Worm (Caenorhabditis elegans) whole organism, L3 larva: ENCODE data around the gene str-83.

Source experiments
- R02D3.7 ChIP-seq: fragments of 150-350 bp; optimal IDR thresholded peaks from 2 replicates; lab custom pipeline; 2014; ENCODE audit warnings: missing biosample characterization, missing genetic modification characterization
- ZK546.5 ChIP-seq: sonication (generic microtip); optimal IDR thresholded peaks from 2 replicates; lab custom pipeline; 2017; ENCODE audit warnings: missing biosample characterization, missing genetic modification characterization
- aly-2 ChIP-seq: fragments of 150-350 bp; optimal IDR thresholded peaks from 2 replicates; lab custom pipeline; 2014; ENCODE audit warnings: missing biosample characterization, missing genetic modification characterization
- ama-1 ChIP-seq: fragments of 150-350 bp; optimal IDR thresholded peaks from 2 replicates; lab custom pipeline; 2018
- ceh-16 ChIP-seq: sonication (generic microtip); optimal IDR thresholded peaks from 2 replicates; lab custom pipeline; 2017; ENCODE audit warnings: missing biosample characterization, missing genetic modification characterization
- ceh-28 ChIP-seq: fragments of 150-350 bp; optimal IDR thresholded peaks from 2 replicates; lab custom pipeline; 2014; ENCODE audit warnings: missing biosample characterization, missing genetic modification reagents, missing genetic modification characterization
- ceh-82 ChIP-seq: fragments of 150-350 bp; optimal IDR thresholded peaks from 2 replicates; lab custom pipeline; 2014; ENCODE audit warnings: missing biosample characterization, missing genetic modification characterization
- egl-27 ChIP-seq: sonication (generic microtip); optimal IDR thresholded peaks from 4 replicates; lab custom pipeline; 2017; ENCODE audit warnings: missing biosample characterization, missing genetic modification reagents, missing genetic modification characterization
- egl-5 ChIP-seq: fragments of 150-350 bp; optimal IDR thresholded peaks from 2 replicates; lab custom pipeline; 2017; ENCODE audit warnings: missing biosample characterization, missing genetic modification reagents, missing genetic modification characterization, inconsistent platforms
- elt-1 ChIP-seq: fragments of 150-350 bp; optimal IDR thresholded peaks from 2 replicates; lab custom pipeline; 2014; ENCODE audit warnings: missing biosample characterization, missing genetic modification characterization
- elt-2 ChIP-seq: sonication (generic microtip); optimal IDR thresholded peaks from 2 replicates; lab custom pipeline; 2016; ENCODE audit warnings: missing genetic modification reagents, mild to moderate bottlenecking, missing genetic modification characterization, missing compliant biosample characterization
- elt-3 ChIP-seq, 3 experiments: fragments of 150-350 bp in 1 of 3; sonication (generic microtip) in 2 of 3; optimal IDR thresholded peaks; 2 replicates in 2 of 3; 4 replicates in 1 of 3; lab custom pipeline; 2014 to 2017; ENCODE audit warnings: missing biosample characterization in 3 of 3, missing genetic modification characterization in 3 of 3
- fkh-10 ChIP-seq: sonication (generic microtip); optimal IDR thresholded peaks from 2 replicates; lab custom pipeline; 2017; ENCODE audit warnings: missing biosample characterization, missing genetic modification reagents, missing genetic modification characterization
- fkh-2 ChIP-seq: fragments of 150-350 bp; optimal IDR thresholded peaks from 2 replicates; lab custom pipeline; 2014; ENCODE audit warnings: missing biosample characterization, missing genetic modification reagents, missing genetic modification characterization
- fos-1 ChIP-seq: fragments of 150-350 bp; optimal IDR thresholded peaks from 2 replicates; lab custom pipeline; 2014; ENCODE audit warnings: missing biosample characterization, missing genetic modification characterization
- jun-1 ChIP-seq: fragments of 150-350 bp; optimal IDR thresholded peaks from 2 replicates; lab custom pipeline; 2014; ENCODE audit warnings: missing biosample characterization, missing genetic modification reagents, missing genetic modification characterization
- lin-15B ChIP-seq: fragments of 150-350 bp; optimal IDR thresholded peaks from 2 replicates; lab custom pipeline; 2014; ENCODE audit warnings: missing biosample characterization, missing genetic modification characterization
- lin-39 ChIP-seq: fragments of 150-350 bp; optimal IDR thresholded peaks from 2 replicates; lab custom pipeline; 2018; ENCODE audit warnings: missing biosample characterization, missing genetic modification reagents, missing genetic modification characterization
- lsy-12 ChIP-seq: sonication (generic microtip); optimal IDR thresholded peaks from 2 replicates; lab custom pipeline; 2016; ENCODE audit warnings: mild to moderate bottlenecking, missing genetic modification characterization, missing compliant biosample characterization
- mdl-1 ChIP-seq: fragments of 150-350 bp; optimal IDR thresholded peaks from 2 replicates; lab custom pipeline; 2014; ENCODE audit warnings: missing biosample characterization, missing genetic modification characterization
- mml-1 ChIP-seq: fragments of 150-350 bp; sonication (generic microtip); optimal IDR thresholded peaks from 3 replicates; lab custom pipeline; 2014; ENCODE audit warnings: missing biosample characterization, missing genetic modification characterization
- nfya-1 ChIP-seq: sonication (generic microtip); optimal IDR thresholded peaks from 2 replicates; lab custom pipeline; 2017; ENCODE audit warnings: missing genetic modification characterization, mild to moderate bottlenecking, missing compliant biosample characterization, antibody characterized with exemption, moderate library complexity; ENCODE audit not compliant: insufficient read depth
- nhr-11 ChIP-seq: fragments of 150-350 bp; optimal IDR thresholded peaks from 2 replicates; lab custom pipeline; 2014; ENCODE audit warnings: missing biosample characterization, missing genetic modification characterization
- nhr-12 ChIP-seq: fragments of 150-350 bp; optimal IDR thresholded peaks from 2 replicates; lab custom pipeline; 2014; ENCODE audit warnings: missing biosample characterization, missing genetic modification characterization
- nhr-23 ChIP-seq: fragments of 150-350 bp; optimal IDR thresholded peaks from 2 replicates; lab custom pipeline; 2014; ENCODE audit warnings: missing biosample characterization, missing genetic modification reagents, missing genetic modification characterization
- nhr-237 ChIP-seq: fragments of 150-350 bp; optimal IDR thresholded peaks from 2 replicates; lab custom pipeline; 2014; ENCODE audit warnings: missing biosample characterization, missing genetic modification characterization
- nhr-25 ChIP-seq: sonication (generic microtip); optimal IDR thresholded peaks from 2 replicates; lab custom pipeline; 2017; ENCODE audit warnings: missing biosample characterization, missing genetic modification characterization
- nhr-28 ChIP-seq: fragments of 150-350 bp; optimal IDR thresholded peaks from 2 replicates; lab custom pipeline; 2014; ENCODE audit warnings: missing biosample characterization, missing genetic modification characterization
- nhr-43 ChIP-seq: sonication (generic microtip); optimal IDR thresholded peaks from 2 replicates; lab custom pipeline; 2016; ENCODE audit warnings: mild to moderate bottlenecking, missing genetic modification characterization, missing compliant biosample characterization; ENCODE audit not compliant: poor library complexity, severe bottlenecking
- nhr-77 ChIP-seq: fragments of 150-350 bp; optimal IDR thresholded peaks from 2 replicates; lab custom pipeline; 2014; ENCODE audit warnings: missing biosample characterization, missing genetic modification characterization
- pqm-1 ChIP-seq: fragments of 150-350 bp; optimal IDR thresholded peaks from 2 replicates; lab custom pipeline; 2017; ENCODE audit warnings: missing biosample characterization, missing genetic modification characterization, inconsistent platforms
- skn-1 ChIP-seq: fragments of 150-350 bp; optimal IDR thresholded peaks from 2 replicates; lab custom pipeline; 2014; ENCODE audit warnings: missing biosample characterization, missing genetic modification characterization
- unc-39 ChIP-seq: sonication (generic microtip); optimal IDR thresholded peaks from 4 replicates; lab custom pipeline; 2017; ENCODE audit warnings: missing biosample characterization, missing genetic modification characterization
- unc-62 ChIP-seq: fragments of 150-350 bp; sonication (generic microtip); optimal IDR thresholded peaks from 4 replicates; lab custom pipeline; 2014; ENCODE audit warnings: missing biosample characterization, missing genetic modification reagents, missing genetic modification characterization
- zag-1 ChIP-seq: fragments of 150-350 bp; optimal IDR thresholded peaks from 2 replicates; lab custom pipeline; 2014; ENCODE audit warnings: missing biosample characterization, missing genetic modification characterization
- ztf-11 ChIP-seq: fragments of 150-350 bp; optimal IDR thresholded peaks from 2 replicates; lab custom pipeline; 2014; ENCODE audit warnings: missing biosample characterization, missing genetic modification characterization

str-83 gene

ce11 chrV:3938789-3939188 is 38.3 kb upstream of the str-83 start, which contains the start of gene cyp-35B1:
Gene cyp-35B1 (plus strand): TSS chrV:3939032.
- TF ChIP-seq ceh-28 (tag; lab: Kevin White, UChicago) (peak; percentile 19), elt-2 (tag; lab: Kevin White, UChicago) (no peak), ceh-82 (tag; lab: Kevin White, UChicago) (no peak)

DNA sequence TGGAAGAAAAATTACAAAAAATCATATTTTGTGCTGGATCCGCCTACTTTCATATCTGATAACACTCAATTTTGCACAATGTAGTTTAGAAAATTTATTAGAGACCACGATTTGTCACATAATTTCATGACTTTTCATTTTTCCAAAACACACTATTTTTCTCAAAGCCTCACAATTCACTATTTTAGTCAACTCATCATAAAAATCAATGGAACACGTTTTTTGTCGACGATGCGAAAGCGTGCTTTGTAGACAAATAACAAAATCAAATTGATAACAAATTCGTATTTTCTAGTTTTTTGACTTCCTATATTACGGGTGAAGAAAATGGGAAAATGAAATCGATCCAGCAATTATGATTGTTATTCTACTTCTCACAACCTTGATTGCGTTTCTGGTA is 35.2 kb upstream of the str-83 start, which contains the start of gene cyp-35B2:
TSS of gene cyp-35B2 (plus strand) at position 301 of the 400 bp plus-strand sequence.
- TF ChIP-seq lin-39 (tag; lab: Kevin White, UChicago) (no peak), mdl-1 (tag; lab: Kevin White, UChicago) (no peak), unc-62 (no peak), elt-1 (tag; lab: Kevin White, UChicago) (no peak), fkh-2 (tag; lab: Kevin White, UChicago) (no peak), lin-15B (no peak), elt-3 (tag; optimal IDR thresholded peaks at IDR 0.05; lab: Kevin White, UChicago) (no peak), nhr-237 (tag; lab: Kevin White, UChicago) (no peak), aly-2 (tag; lab: Kevin White, UChicago) (no peak), unc-39 (tag; lab: Kevin White, UChicago) (no peak), nhr-77 (no peak), egl-5 (no peak), ztf-11 (no peak), nhr-28 (no peak)
- TF ChIP-seq, all 47 proteins: peak for 0

DNA sequence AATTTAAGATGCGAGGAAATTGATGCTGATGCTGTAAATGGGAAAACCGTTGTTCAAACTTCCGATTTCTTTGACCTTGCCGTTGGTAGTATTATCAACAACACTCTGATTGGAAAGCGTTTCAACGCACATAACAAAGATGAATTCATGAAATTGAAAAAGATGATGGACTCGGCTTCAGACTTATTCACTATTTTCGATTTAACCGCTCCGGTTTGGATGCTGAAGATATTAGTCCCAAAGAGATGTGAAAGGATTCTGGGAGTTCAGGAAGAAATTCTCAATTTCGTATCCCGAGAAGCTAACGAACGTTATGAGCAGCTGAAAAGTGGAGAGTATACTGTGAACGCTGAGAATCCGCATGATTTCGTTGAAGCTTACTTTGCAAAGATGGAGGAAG is 33.7 kb upstream of the str-83 start:
- TF ChIP-seq ztf-11 (no peak), nhr-12 (no peak), nhr-77 (no peak), fkh-2 (tag; lab: Kevin White, UChicago) (no peak), egl-5 (no peak), ceh-82 (tag; lab: Kevin White, UChicago) (no peak)

- no peak for TF ChIP-seq unc-62
- no peak for TF ChIP-seq skn-1 (tag; lab: Kevin White, UChicago)
- TF ChIP-seq nhr-43 = no peak
- TF ChIP-seq lin-15B = no peak
- TF ChIP-seq fkh-2 (tag; lab: Kevin White, UChicago) = no peak
- TF ChIP-seq R02D3.7 = no peak
- TF ChIP-seq ceh-28 (tag; lab: Kevin White, UChicago) = no peak
- TF ChIP-seq elt-1 (tag; lab: Kevin White, UChicago) = no peak
- no peak for TF ChIP-seq nhr-237 (tag; lab: Kevin White, UChicago)
- TF ChIP-seq egl-27 = no peak
Observed at ce11 chrV:3945053-3945452, 32.0 kb upstream of the str-83 start, which contains the start of gene cyp-35B3. Gene cyp-35B3 (plus strand): TSS chrV:3945353.

DNA sequence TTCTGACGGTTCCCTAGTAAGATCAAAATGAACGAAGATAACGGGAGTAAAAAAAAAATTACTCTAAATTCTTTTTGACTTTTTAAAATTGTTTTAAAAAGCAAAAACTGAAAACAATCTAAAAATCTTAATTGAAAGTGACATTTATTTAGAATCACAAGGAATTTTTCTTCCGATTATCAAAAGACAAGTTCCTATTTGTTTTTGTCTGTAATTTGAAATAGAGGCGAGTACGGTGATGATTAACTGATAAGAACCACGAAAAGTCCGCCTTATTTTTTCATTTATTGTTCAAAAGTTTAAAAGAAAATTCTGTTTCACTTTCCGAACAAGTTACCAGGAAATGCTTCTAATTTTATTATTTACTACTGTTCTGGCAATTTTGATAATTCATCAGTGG is 27.3 kb upstream of the str-83 start, which contains the start of gene dach-1:
TSS of gene dach-1 (plus strand) at position 301 of the 400 bp plus-strand sequence.
- TF ChIP-seq nfya-1 (tag; lab: Kevin White, UChicago) (no peak), skn-1 (tag; lab: Kevin White, UChicago) (no peak), pqm-1 (tag; lab: Kevin White, UChicago) (no peak), ama-1 (lab: Kevin White, UChicago) (no peak), lsy-12 (no peak), unc-62 (no peak), fkh-10 (no peak), egl-27 (no peak), nhr-28 (no peak), egl-5 (no peak), ZK546.5 (no peak), lin-39 (tag; lab: Kevin White, UChicago) (no peak)
- TF ChIP-seq, all 47 proteins: peak for 0

ce11 chrV:3953739-3954138 is 23.3 kb upstream of the str-83 start, which contains the start of gene str-247:
Gene str-247 (plus strand): TSS chrV:3954039.
- TF ChIP-seq mml-1 (no peak), fkh-2 (tag; lab: Kevin White, UChicago) (no peak), nhr-11 (tag; lab: Kevin White, UChicago) (no peak), nhr-25 (tag; lab: Kevin White, UChicago) (no peak), nfya-1 (tag; lab: Kevin White, UChicago) (no peak), ztf-11 (no peak), nhr-12 (no peak), fos-1 (tag; lab: Kevin White, UChicago) (no peak), nhr-237 (tag; lab: Kevin White, UChicago) (no peak), lsy-12 (no peak), ZK546.5 (no peak), ceh-16 (no peak), jun-1 (tag; lab: Kevin White, UChicago) (no peak), nhr-23 (no peak), zag-1 (tag; lab: Kevin White, UChicago) (no peak)
